Worm (Caenorhabditis elegans) whole organism, L4 larva: Measurements from ENCODE around the gene F35A5.8.

Experiments used
- R02D3.7 ChIP-seq: fragments of 150-350 bp; sonication (generic microtip); optimal IDR thresholded peaks from 3 replicates; lab custom pipeline; 2014; ENCODE audit warnings: missing biosample characterization, missing genetic modification characterization
- Y105C5A.15 ChIP-seq: fragments of 200-800 bp; sonication (Bioruptor generic); IDR thresholded peaks from 2 replicates; pipeline ENCODE4 v1.3.6; 2022; ENCODE audit warnings: missing genetic modification characterization, missing compliant biosample characterization
- Y75B8A.6 ChIP-seq: fragments of 200-800 bp; sonication (Bioruptor generic); IDR thresholded peaks from 2 replicates; pipeline ENCODE4 v1.3.6; 2022; ENCODE audit warnings: missing genetic modification reagents, missing genetic modification characterization, missing compliant biosample characterization
- aly-2 ChIP-seq: sonication (generic microtip); optimal IDR thresholded peaks from 2 replicates; lab custom pipeline; 2018; ENCODE audit warnings: missing biosample characterization, missing genetic modification characterization
- ceh-20 ChIP-seq: fragments of 200-800 bp; sonication (Bioruptor generic); IDR thresholded peaks from 2 replicates; pipeline ENCODE4 v1.3.6; 2022; ENCODE audit warnings: missing genetic modification reagents, missing genetic modification characterization, missing compliant biosample characterization
- ceh-44 ChIP-seq: fragments of 200-800 bp; sonication (Bioruptor generic); IDR thresholded peaks from 2 replicates; pipeline ENCODE4 v1.3.6; 2022; ENCODE audit warnings: missing genetic modification reagents, missing genetic modification characterization, missing compliant biosample characterization
- ces-1 ChIP-seq: fragments of 150-350 bp; sonication (generic microtip); optimal IDR thresholded peaks from 4 replicates; lab custom pipeline; 2014; ENCODE audit warnings: missing biosample characterization, missing genetic modification reagents, missing genetic modification characterization
- cey-2 ChIP-seq: sonication (generic microtip); optimal IDR thresholded peaks from 3 replicates; lab custom pipeline; 2017; ENCODE audit warnings: missing genetic modification characterization, mild to moderate bottlenecking, missing compliant biosample characterization, antibody characterized with exemption, borderline replicate concordance; ENCODE audit not compliant: insufficient read depth
- ctbp-1 ChIP-seq: fragments of 200-800 bp; sonication (Bioruptor generic); IDR thresholded peaks from 2 replicates; pipeline ENCODE4 v1.3.6; 2022; ENCODE audit warnings: missing genetic modification reagents, missing genetic modification characterization, missing compliant biosample characterization
- daf-16 ChIP-seq, 3 experiments: sonication (generic microtip); optimal IDR thresholded peaks; 2 replicates each; lab custom pipeline; 2016 to 2017; ENCODE audit warnings: missing genetic modification characterization in 3 of 3, missing genetic modification reagents in 3 of 3, mild to moderate bottlenecking in 2 of 3, missing compliant biosample characterization in 2 of 3, missing biosample characterization in 1 of 3, moderate library complexity in 1 of 3
- dmd-6 ChIP-seq: fragments of 200-800 bp; sonication (Bioruptor generic); IDR thresholded peaks from 2 replicates; pipeline ENCODE4 v1.3.6; 2022; ENCODE audit warnings: missing genetic modification reagents, missing genetic modification characterization, missing compliant biosample characterization
- dpl-1 ChIP-seq: fragments of 150-350 bp; optimal IDR thresholded peaks from 2 replicates; lab custom pipeline; 2014; ENCODE audit warnings: missing biosample characterization, missing genetic modification reagents, missing genetic modification characterization
- dve-1 ChIP-seq: sonication (generic microtip); optimal IDR thresholded peaks from 2 replicates; lab custom pipeline; 2017; ENCODE audit warnings: antibody characterized with exemption, mild to moderate bottlenecking, missing genetic modification characterization, missing compliant biosample characterization; ENCODE audit not compliant: insufficient read depth
- hif-1 ChIP-seq, 2 experiments: sonication (generic microtip); optimal IDR thresholded peaks; 2 replicates each; lab custom pipeline; 2016 to 2017; ENCODE audit warnings: missing compliant biosample characterization in 2 of 2, missing genetic modification characterization in 2 of 2, missing genetic modification reagents in 2 of 2, missing genotype in 2 of 2, mild to moderate bottlenecking in 1 of 2
- hlh-11 ChIP-seq: fragments of 200-800 bp; sonication (Bioruptor generic); optimal IDR thresholded peaks from 2 replicates; lab custom pipeline; 2018; ENCODE audit warnings: mild to moderate bottlenecking, missing genetic modification characterization, missing compliant biosample characterization
- hmg-1.1 ChIP-seq: fragments of 200-800 bp; sonication (Bioruptor generic); IDR thresholded peaks from 2 replicates; pipeline ENCODE4 v1.3.6; 2022; ENCODE audit warnings: missing genetic modification reagents, missing genetic modification characterization, missing compliant biosample characterization
- lin-15B ChIP-seq: fragments of 150-350 bp; sonication (generic microtip); optimal IDR thresholded peaks from 3 replicates; lab custom pipeline; 2014; ENCODE audit warnings: missing biosample characterization, missing genetic modification characterization
- mdl-1 ChIP-seq, 2 experiments: fragments of 150-350 bp in 1 of 2; sonication (generic microtip) in 1 of 2; optimal IDR thresholded peaks; 2 replicates each; lab custom pipeline; 2014 to 2017; ENCODE audit warnings: missing biosample characterization in 2 of 2, missing genetic modification characterization in 2 of 2
- mdt-29 ChIP-seq: fragments of 200-800 bp; sonication (Bioruptor generic); IDR thresholded peaks from 2 replicates; pipeline ENCODE4 v1.3.6; 2022; ENCODE audit warnings: missing genetic modification reagents, missing genetic modification characterization, missing compliant biosample characterization
- nhr-10 ChIP-seq: fragments of 150-350 bp; optimal IDR thresholded peaks from 2 replicates; lab custom pipeline; 2014; ENCODE audit warnings: missing biosample characterization, missing genetic modification characterization
- nhr-102 ChIP-seq: sonication (generic microtip); optimal IDR thresholded peaks from 2 replicates; lab custom pipeline; 2016; ENCODE audit warnings: mild to moderate bottlenecking, missing genetic modification characterization, moderate library complexity, missing compliant biosample characterization
- nhr-11 ChIP-seq: fragments of 150-350 bp; optimal IDR thresholded peaks from 2 replicates; lab custom pipeline; 2014; ENCODE audit warnings: missing biosample characterization, missing genetic modification characterization
- nhr-28 ChIP-seq: fragments of 150-350 bp; optimal IDR thresholded peaks from 2 replicates; lab custom pipeline; 2014; ENCODE audit warnings: missing biosample characterization, missing genetic modification characterization
- nhr-48 ChIP-seq: sonication (generic microtip); optimal IDR thresholded peaks from 2 replicates; lab custom pipeline; 2016; ENCODE audit warnings: mild to moderate bottlenecking, missing genetic modification characterization, missing compliant biosample characterization
- nhr-77 ChIP-seq: fragments of 150-350 bp; optimal IDR thresholded peaks from 2 replicates; lab custom pipeline; 2014; ENCODE audit warnings: missing biosample characterization, missing genetic modification characterization
- saeg-2 ChIP-seq: fragments of 200-800 bp; sonication (Bioruptor generic); IDR thresholded peaks from 2 replicates; pipeline ENCODE4 v1.3.6; 2022; ENCODE audit warnings: missing genetic modification reagents, missing genetic modification characterization, missing compliant biosample characterization
- snpc-4 ChIP-seq: fragments of 150-350 bp; optimal IDR thresholded peaks from 2 replicates; lab custom pipeline; 2014; ENCODE audit warnings: missing biosample characterization, missing genetic modification characterization
- spr-1 ChIP-seq: sonication (generic microtip); optimal IDR thresholded peaks from 2 replicates; lab custom pipeline; 2016; ENCODE audit warnings: mild to moderate bottlenecking, missing genetic modification characterization, missing compliant biosample characterization
- unc-39 ChIP-seq: sonication (generic microtip); optimal IDR thresholded peaks from 2 replicates; lab custom pipeline; 2017; ENCODE audit warnings: missing biosample characterization, missing genetic modification characterization
- unc-62 ChIP-seq, 3 experiments: fragments of 150-350 bp in 1 of 3; sonication (generic microtip); optimal IDR thresholded peaks in 2 of 3; peaks in 1 of 3; 1 replicate in 1 of 3; 2 replicates in 2 of 3; lab custom pipeline; 2014 to 2017; ENCODE audit warnings: missing biosample characterization in 3 of 3, missing genetic modification characterization in 3 of 3, missing genetic modification reagents in 3 of 3, missing genotype in 1 of 3
- ztf-11 ChIP-seq: fragments of 150-350 bp; optimal IDR thresholded peaks from 2 replicates; lab custom pipeline; 2014; ENCODE audit warnings: missing biosample characterization, missing genetic modification characterization

Gene F35A5.8

DNA sequence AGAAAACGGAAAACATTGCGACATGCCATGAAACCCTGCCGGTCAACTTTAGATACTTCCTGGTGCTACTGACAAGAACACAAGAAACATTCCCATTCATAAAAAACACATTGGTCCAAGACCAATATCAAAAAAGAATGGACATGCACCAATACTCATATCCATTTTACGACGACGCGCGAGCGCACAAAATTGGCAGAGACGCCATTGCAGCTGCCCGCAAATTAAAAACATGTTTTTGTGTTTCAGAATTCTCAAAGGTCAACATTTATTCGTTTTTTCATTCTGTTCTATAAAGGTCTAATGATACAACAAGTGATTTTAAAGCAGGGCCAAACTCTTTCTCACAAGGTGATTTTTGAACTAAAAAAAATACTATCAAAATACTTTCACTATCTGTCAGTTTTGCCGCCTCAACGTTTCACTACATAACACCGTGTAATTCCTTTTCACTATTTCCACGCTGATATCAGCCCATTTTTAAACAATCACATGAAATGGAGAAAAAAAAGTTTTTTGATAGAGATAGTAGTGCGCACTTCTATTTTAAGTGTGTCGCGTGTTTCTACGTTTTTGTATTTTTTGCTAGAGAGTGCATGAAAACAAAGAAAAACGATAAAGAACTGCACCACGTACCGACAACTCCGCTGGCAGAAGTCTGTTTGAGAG lies 15.7 kb upstream of the F35A5.8 start (continued):
- TF ChIP-seq cey-2 (tag; lab: Kevin White, UChicago) (peak; percentile 18), unc-62 (GFP tag; optimal IDR thresholded peaks at IDR 0.05 in 1 of 2; lab: Kevin White, UChicago) (peak in 1 of 2 experiments; percentile 54), unc-62 (tag; optimal IDR thresholded peaks at IDR 0.05; lab: Kevin White, UChicago) (no peak), nhr-11 (tag; lab: Kevin White, UChicago) (no peak), nhr-102 (no peak), dmd-6 (GFP tag; lab: Robert Waterston, UW) (peak; percentile 38; the same call in 1 of the 2 replicates), hlh-11 (peak; percentile 68)
- TF ChIP-seq, all 104 proteins: peak for 15

DNA sequence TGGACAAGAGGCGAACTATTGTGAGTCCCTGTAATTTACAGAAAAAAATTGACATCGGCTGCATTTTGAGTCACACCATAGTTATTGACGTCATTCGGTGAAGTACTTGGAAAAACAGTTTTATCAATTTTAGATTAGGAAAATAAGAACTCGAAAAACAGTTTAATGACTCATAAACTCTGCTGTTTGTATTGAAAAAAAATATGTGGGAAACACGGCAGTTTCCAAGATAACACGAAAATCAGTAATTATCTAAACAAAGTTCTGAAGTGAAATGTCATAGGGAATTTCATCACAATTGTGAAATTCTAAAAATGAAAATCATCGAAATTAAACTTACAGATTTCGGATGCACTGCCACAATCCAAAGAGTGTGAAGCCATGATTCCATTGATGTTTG lies 11.6 kb upstream of the F35A5.8 start:
- no peak for TF ChIP-seq saeg-2 (GFP tag; lab: Robert Waterston, UW)
- TF ChIP-seq hif-1 (tag; optimal IDR thresholded peaks at IDR 0.05; lab: Kevin White, UChicago): no peak
- peak; percentile 20 for TF ChIP-seq nhr-77
- TF ChIP-seq ctbp-1 (GFP tag; lab: Robert Waterston, UW): no peak
- TF ChIP-seq nhr-48 (tag; lab: Kevin White, UChicago): no peak
- TF ChIP-seq ceh-44 (GFP tag; lab: Robert Waterston, UW): no peak
- TF ChIP-seq ceh-20 (GFP tag; lab: Robert Waterston, UW): no peak
- peak; percentile 35 for TF ChIP-seq hlh-11
- no peak for TF ChIP-seq Y105C5A.15
- TF ChIP-seq lin-15B (tag; lab: Kevin White, UChicago): no peak
- peak; percentile 12; the same call in 1 of the 2 replicates for TF ChIP-seq dmd-6 (GFP tag; lab: Robert Waterston, UW)
- TF ChIP-seq R02D3.7 (tag; lab: Kevin White, UChicago): no peak
- TF ChIP-seq aly-2: no peak
- no peak for TF ChIP-seq Y75B8A.6 (GFP tag; lab: Robert Waterston, UW)
- TF ChIP-seq mdt-29 (GFP tag; lab: Robert Waterston, UW): no peak
- TF ChIP-seq mdl-1 (tag; optimal IDR thresholded peaks at IDR 0.05; lab: Kevin White, UChicago): peak in 1 of 2 experiments; percentile 11
- TF ChIP-seq daf-16 (GFP tag; optimal IDR thresholded peaks at IDR 0.05; lab: Kevin White, UChicago): no peak
- peak; percentile 97 for TF ChIP-seq daf-16 (tag; optimal IDR thresholded peaks at IDR 0.05; lab: Kevin White, UChicago)
- TF ChIP-seq nhr-28 (tag; lab: Kevin White, UChicago): peak; percentile 30
- no peak for TF ChIP-seq hmg-1.1
- TF ChIP-seq dpl-1 (GFP tag; lab: Kevin White, UChicago): no peak
- peak; percentile 34 for TF ChIP-seq dve-1
- TF ChIP-seq nhr-10 (tag; lab: Kevin White, UChicago): no peak

DNA sequence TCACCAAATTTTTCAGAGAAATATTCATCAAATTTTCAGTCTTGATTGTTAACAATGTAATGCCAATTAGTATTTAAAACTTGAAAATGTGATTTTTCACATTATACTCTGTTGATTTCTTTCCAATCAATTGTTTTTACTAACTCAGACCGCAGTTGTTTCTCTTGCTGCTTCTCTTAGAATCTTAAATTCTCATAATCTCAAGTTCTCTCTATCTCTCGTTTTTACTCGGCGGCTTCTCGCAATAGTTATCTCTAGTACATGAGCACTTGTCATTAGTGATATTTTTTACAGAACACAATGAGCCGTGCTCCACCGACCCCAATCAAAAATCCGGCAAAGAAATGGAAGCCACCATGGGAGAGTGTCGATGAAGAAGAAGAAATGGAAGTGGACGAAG lies 3.9 kb upstream of the F35A5.8 start, which contains the start of gene F35A5.1:
Gene F35A5.1 (plus strand): TSS at position 301 of the 400 bp plus-strand sequence.
- TF ChIP-seq snpc-4 (no peak), unc-39 (tag; lab: Kevin White, UChicago) (no peak), nhr-10 (tag; lab: Kevin White, UChicago) (no peak), ces-1 (GFP tag; lab: Kevin White, UChicago) (no peak), ceh-44 (GFP tag; lab: Robert Waterston, UW) (no peak)

DNA sequence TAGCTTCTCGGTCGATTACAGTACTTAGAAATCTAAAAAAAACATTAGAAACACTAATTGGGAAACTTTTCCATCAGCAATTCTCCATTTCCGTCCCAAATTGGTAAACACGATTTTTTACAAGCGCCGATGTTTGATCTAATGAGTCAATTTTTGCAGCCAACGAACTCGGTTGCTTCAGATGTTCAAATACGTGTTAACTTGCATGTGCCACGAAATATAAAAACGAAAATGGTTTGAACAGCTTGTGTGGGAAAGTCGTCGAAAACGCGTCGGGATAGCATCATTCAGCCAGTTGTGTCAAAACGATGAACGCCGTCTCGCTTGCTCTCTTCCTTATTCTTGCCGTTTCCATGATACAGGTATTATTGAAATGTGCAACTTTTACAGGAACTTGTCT lies 1.6 kb upstream of the F35A5.8 start, which contains the start of gene F35A5.2:
Gene F35A5.2 (plus strand): TSS at position 301 of the 400 bp plus-strand sequence.
- TF ChIP-seq spr-1 (tag; lab: Kevin White, UChicago) (no peak), Y105C5A.15 (no peak), unc-62 (GFP tag; optimal IDR thresholded peaks at IDR 0.05 in 1 of 2; lab: Kevin White, UChicago) (peak in 1 of 2 experiments; percentile 56), unc-62 (tag; optimal IDR thresholded peaks at IDR 0.05; lab: Kevin White, UChicago) (no peak), ztf-11 (tag; lab: Kevin White, UChicago) (no peak)
